Worm (Caenorhabditis elegans) whole organism, L1 larva: ENCODE measurements around the gene fbxb-99.

Experiments
- elt-3 ChIP-seq, 6 experiments: fragments of 150-350 bp in 1 of 6; sonication (generic microtip); optimal IDR thresholded peaks; 2 replicates each; lab custom pipeline; 2017 to 2018; ENCODE audit warnings: missing biosample characterization in 6 of 6, missing genetic modification characterization in 6 of 6, inconsistent platforms in 1 of 6
- fkh-10 ChIP-seq: sonication (generic microtip); optimal IDR thresholded peaks from 2 replicates; lab custom pipeline; 2017; ENCODE audit warnings: missing biosample characterization, missing genetic modification reagents, missing genetic modification characterization
- lin-13 ChIP-seq: fragments of 150-350 bp; optimal IDR thresholded peaks from 2 replicates; lab custom pipeline; 2014; ENCODE audit warnings: missing biosample characterization, missing genetic modification reagents, missing genetic modification characterization
- lin-14 ChIP-seq: fragments of 200-800 bp; sonication (Bioruptor generic); optimal IDR thresholded peaks from 2 replicates; lab custom pipeline; 2018; ENCODE audit warnings: mild to moderate bottlenecking, missing genetic modification characterization, moderate library complexity, missing compliant biosample characterization
- pqm-1 ChIP-seq: sonication (generic microtip); optimal IDR thresholded peaks from 3 replicates; lab custom pipeline; 2017; ENCODE audit warnings: missing biosample characterization, missing genetic modification characterization
- sox-4 ChIP-seq: sonication (generic microtip); optimal IDR thresholded peaks from 2 replicates; lab custom pipeline; 2016; ENCODE audit warnings: missing genetic modification characterization, missing compliant biosample characterization
- swsn-7 ChIP-seq: sonication (generic microtip); optimal IDR thresholded peaks from 2 replicates; lab custom pipeline; 2016; ENCODE audit warnings: missing genetic modification characterization, missing compliant biosample characterization
- unc-62 ChIP-seq: fragments of 150-350 bp; optimal IDR thresholded peaks from 2 replicates; lab custom pipeline; 2014; ENCODE audit warnings: missing biosample characterization, missing genetic modification reagents, missing genetic modification characterization

ce11 chrII:3808643-3809042, 15.4 kb upstream of the fbxb-99 start:
- TF ChIP-seq unc-62 (GFP tag; lab: Kevin White, UChicago) (no peak), lin-14 (GFP tag; lab: Kevin White, UChicago) (no peak), fkh-10 (GFP tag; lab: Kevin White, UChicago) (no peak), lin-13 (no peak), pqm-1 (tag; lab: Kevin White, UChicago) (no peak), sox-4 (tag; lab: Kevin White, UChicago) (no peak), swsn-7 (tag; lab: Kevin White, UChicago) (no peak), elt-3 (tag; optimal IDR thresholded peaks at IDR 0.05; lab: Kevin White, UChicago) (no peak)
